Fruit fly (Drosophila melanogaster): ENCODE results near the gene Ets21C.

The Ets21C gene

DNA sequence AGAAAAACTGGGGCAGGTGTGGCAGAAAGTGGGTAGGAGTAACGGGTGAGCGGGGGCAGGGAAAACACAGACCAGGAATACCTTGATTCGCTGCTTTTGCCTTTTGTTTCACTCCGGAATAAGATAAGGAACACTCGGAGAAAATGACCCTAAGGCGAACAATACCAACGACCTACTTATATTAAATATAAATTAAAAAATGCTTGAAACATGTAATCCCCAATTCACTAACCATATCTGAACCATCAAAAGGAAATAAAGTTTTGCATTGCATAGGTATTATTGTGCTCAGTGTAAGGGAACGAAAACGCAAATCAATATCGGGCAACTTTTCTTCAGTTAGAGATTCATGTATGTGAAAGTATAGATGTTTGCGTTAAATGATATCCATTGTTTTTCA is 40.7 kb downstream of the Ets21C start:
- TF ChIP-seq CG8478 (optimal IDR thresholded peaks at IDR 0.05) = no peak
- no peak for TF ChIP-seq CTCF (optimal IDR thresholded peaks at IDR 0.05)

DNA sequence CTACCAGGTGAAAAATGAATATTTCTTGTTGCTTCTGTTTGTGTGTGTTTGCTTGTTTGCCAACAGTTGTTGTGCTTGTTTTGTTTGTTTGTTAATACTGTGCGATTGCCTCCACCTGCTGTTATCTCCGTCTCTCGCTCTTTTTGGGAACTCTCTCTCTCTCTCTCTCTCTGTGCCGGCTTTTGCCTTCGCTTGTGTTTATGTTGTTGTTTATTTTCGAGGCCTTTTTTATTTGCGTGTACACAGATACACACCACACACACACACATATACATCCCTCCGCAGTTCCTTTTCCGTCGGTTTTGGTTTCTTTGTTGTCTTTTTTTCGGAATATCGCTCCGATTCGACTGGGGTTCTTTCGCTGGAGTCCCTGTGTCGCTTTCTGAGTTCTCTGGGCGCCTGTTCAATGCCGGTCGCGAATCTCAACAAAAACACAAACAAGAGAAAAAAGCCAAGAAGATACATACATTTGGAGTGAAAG is 42.1 kb downstream of the Ets21C start:
- TF ChIP-seq CG8478 (optimal IDR thresholded peaks at IDR 0.05) (no peak), CTCF (optimal IDR thresholded peaks at IDR 0.05) (no peak)

DNA sequence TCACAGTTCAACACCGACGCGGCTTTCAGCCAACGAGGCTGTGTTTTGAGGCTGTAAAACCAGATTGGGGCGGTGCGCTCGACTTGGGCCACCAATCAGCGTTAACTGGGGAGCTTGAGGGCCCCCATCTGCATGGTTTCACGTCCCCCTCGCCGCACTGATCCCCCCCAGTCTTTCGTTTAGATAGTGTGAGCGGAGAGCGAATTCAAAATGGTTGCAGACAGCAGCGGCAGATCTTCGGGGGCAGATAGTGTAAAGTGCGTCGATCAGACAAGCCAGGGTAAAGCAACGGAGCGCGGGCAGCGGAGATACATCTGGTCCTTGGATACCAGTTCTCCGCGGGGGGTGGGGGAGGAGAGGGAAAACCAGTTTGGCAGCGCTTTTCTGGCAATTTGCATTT is 45.6 kb downstream of the Ets21C start:
- TF ChIP-seq CG8478 (optimal IDR thresholded peaks at IDR 0.05) = no peak
- TF ChIP-seq CTCF (optimal IDR thresholded peaks at IDR 0.05) = no peak

- TF ChIP-seq CG8478 (optimal IDR thresholded peaks at IDR 0.05) (no peak), CTCF (optimal IDR thresholded peaks at IDR 0.05) (no peak)
These were observed 46.3 kb downstream of the Ets21C start for dm6 chr2L:506443-506842.

DNA sequence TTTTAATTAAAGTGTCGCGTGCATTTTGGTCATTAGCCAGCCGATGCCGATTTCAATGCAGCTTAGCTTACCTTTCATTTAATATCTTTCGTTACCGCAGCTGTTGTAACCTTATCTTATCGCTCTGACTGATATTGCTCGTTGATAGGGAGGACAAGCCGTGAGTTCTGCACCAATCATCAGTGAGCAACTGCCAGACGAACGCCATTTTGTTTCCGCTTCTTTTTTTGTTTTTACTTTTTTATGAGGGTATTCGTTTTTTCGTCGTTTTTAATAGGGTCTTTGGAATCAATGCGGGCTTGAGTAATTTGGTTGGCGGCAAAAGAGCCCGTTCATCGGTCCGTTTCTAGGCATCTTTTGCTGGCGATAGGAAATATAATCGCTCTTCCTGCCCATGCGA is 47.7 kb downstream of the Ets21C start:
- TF ChIP-seq CG8478 (optimal IDR thresholded peaks at IDR 0.05) = no peak
- TF ChIP-seq CTCF (optimal IDR thresholded peaks at IDR 0.05) = no peak

DNA sequence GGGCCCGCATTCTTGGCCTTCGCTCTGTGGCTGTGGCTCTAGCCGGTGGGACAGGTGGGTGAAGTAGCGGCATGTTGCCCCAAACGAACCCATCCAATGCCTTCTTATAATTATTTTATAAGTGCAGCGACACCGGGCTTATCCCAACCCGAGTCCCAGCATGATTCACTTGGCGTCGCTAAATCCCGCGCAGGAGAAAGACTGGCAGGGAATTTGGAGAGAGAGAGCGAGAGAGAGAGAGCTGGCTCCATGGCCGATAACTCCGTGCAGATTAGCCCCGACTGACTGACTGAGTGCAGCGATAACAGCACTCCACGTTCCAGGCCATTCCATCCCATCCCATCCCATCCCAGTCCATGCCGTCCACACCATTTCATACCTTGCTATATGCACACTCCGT is 51.1 kb downstream of the Ets21C start:
- TF ChIP-seq CTCF (optimal IDR thresholded peaks at IDR 0.05) = no peak
- no peak for TF ChIP-seq CG8478 (optimal IDR thresholded peaks at IDR 0.05)

DNA sequence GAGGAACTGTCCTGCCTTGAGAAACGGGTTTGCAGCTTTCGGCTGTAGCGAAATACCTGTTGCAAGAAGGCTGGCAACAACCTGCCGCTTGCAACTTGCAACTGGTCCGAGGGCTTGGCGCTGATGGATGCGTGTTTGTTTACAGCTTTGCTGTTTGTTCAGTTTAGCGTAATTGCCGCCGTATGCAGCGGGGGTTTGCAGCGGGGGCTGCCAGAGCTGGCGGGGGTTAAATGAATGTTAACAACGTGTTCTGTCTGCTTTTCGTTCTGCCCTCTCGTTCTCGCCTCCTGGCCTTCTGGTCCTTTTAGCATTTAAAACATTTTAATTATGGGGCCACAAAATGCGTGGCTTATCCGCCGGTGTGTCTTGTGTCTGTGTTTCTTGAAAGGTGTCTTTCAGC is 52.8 kb downstream of the Ets21C start:
- TF ChIP-seq CTCF (optimal IDR thresholded peaks at IDR 0.05) (no peak), CG8478 (optimal IDR thresholded peaks at IDR 0.05) (no peak)

- TF ChIP-seq CTCF (optimal IDR thresholded peaks at IDR 0.05) = no peak
- TF ChIP-seq CG8478 (optimal IDR thresholded peaks at IDR 0.05) = no peak
These were observed 54.3 kb downstream of the Ets21C start for dm6 chr2L:498474-498821.

DNA sequence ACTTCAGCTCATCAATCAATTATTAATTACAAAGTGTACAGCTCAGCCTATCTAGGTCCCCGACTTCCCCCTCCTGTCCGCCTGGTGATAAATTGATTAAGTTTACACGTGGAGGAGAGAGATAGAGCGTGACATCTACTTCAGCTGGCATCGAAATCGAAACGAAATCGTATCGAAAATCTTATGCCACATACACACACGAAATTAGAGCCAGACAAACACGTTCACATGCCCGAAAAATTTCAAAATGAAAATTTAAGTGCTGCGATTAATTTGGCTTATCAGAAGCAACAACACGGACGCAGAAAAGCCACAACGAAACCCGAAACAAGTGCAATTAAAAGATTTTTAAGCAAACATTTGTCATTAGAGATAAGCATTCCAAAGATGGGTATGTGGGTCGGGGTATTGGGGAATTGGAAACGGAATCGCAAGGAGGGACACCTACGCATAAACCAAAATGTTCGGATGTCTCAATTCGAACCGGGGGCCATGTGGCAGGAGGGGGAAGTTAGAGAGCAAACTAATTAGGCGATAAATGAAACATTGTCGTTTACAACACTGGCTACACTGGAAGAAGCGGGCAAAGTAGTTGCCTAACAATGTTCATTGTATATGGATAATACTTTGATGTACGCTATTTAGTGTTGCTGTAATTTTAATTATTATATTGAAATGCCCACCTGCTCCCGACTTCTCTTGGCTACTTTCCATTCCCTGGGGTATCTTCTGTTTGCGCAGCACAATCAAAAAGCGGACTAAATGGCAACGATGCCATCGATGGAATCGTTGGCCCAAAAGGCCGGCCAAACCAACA is 54.9 kb downstream of the Ets21C start:
- TF ChIP-seq CG8478 (optimal IDR thresholded peaks at IDR 0.05) (no peak), CTCF (optimal IDR thresholded peaks at IDR 0.05) (no peak)

DNA sequence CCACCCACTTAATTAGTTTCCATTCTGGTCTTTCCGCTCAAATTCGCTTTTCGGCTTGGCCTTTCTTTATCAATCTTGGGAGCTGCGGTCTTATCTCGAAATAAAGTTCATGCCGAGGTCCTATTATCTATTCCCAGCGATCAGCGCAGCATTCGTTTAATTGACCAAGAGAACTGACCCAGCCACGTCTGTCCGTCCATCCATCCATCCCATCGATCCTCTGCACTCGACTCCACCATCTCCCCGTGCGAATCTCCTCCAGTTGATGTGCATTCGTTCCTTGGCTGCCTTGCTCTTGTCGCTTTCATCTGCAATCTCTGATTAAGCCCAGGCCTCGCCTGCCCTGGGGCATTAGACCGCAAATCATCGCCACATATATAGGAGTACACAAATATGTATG is 55.9 kb downstream of the Ets21C start:
- TF ChIP-seq CG8478 (optimal IDR thresholded peaks at IDR 0.05) = no peak
- no peak for TF ChIP-seq CTCF (optimal IDR thresholded peaks at IDR 0.05)

- no peak for TF ChIP-seq CTCF (optimal IDR thresholded peaks at IDR 0.05)
- no peak for TF ChIP-seq CG8478 (optimal IDR thresholded peaks at IDR 0.05)
These were observed 56.3 kb downstream of the Ets21C start for dm6 chr2L:496436-496835.

DNA sequence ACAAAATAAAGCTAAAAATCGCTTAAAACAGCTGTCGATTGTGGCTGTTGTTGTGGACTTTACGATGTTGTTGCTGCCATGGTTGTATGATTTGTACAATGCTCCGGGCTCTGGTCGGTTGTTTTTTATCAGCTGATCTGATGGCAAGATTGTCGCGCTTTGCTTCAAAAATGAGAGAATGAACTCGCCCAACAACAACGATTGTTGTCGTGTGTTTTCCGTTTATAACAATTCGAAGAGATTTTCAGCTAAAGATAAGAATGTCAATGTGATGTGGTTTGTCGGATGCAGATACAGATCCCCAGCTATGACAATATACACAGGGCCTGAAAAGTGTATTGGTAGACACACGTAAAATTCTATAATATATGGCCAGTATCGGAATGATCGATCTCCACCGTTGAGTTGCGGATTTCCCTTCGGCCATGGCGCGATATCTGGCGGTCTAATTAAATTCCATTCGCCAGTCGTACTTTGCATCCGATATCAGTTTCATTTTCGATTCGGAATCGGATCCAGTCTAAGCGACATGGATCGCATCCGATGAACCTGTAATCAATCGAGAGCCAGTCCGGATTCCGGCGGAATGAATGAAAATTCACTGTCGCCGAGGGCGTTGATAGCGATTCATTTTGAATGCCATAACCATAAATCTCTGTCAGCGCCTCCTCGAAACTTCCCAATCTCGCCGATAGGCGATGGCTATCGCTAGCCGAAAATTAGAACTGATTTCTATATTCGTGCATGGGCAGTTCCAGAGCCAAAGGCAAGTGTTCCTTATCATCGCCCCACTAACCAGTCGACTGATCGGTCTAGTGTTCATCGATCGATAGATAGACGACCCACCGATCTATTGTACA is 57.1 kb downstream of the Ets21C start:
- TF ChIP-seq CG8478 (optimal IDR thresholded peaks at IDR 0.05) = no peak
- TF ChIP-seq CTCF (optimal IDR thresholded peaks at IDR 0.05) = no peak
